Fruit fly (Drosophila melanogaster) whole organism, embryonic: ENCODE data around the gene hiro.

ENCODE experiments used
- Aef1 ChIP-seq: fragments of 200-800 bp; sonication (Bioruptor generic); IDR thresholded peaks from 3 replicates; pipeline ENCODE4 v1.3.6; 2022; ENCODE audit warnings: missing biosample characterization, missing genetic modification characterization
- BtbVII ChIP-seq: fragments of 200-800 bp; sonication (Bioruptor generic); optimal IDR thresholded peaks from 3 replicates; lab custom pipeline; 2017; ENCODE audit warnings: missing biosample characterization, mild to moderate bottlenecking, missing genetic modification characterization
- CG1024 ChIP-seq: fragments of 200-800 bp; sonication (Bioruptor generic); IDR thresholded peaks from 2 replicates; pipeline ENCODE4 v1.3.6; 2022; ENCODE audit warnings: missing biosample characterization, missing genetic modification characterization
- CG10274 ChIP-seq: fragments of 200-800 bp; sonication (Bioruptor generic); optimal IDR thresholded peaks from 3 replicates; lab custom pipeline; 2017; ENCODE audit warnings: missing biosample characterization, mild to moderate bottlenecking, missing genetic modification characterization
- CG10979 ChIP-seq: fragments of 200-800 bp; sonication (Bioruptor generic); optimal IDR thresholded peaks from 2 replicates; lab custom pipeline; 2018; ENCODE audit warnings: missing biosample characterization, mild to moderate bottlenecking, missing genetic modification characterization, moderate library complexity
- CG13287 ChIP-seq: fragments of 200-800 bp; sonication (Bioruptor generic); IDR thresholded peaks from 2 replicates; pipeline ENCODE4 v1.3.6; 2022; ENCODE audit warnings: missing biosample characterization, missing genetic modification characterization; ENCODE audit not compliant: partially characterized antibody
- CG15601 ChIP-seq: fragments of 200-800 bp; sonication (Bioruptor generic); optimal IDR thresholded peaks from 3 replicates; lab custom pipeline; 2019; ENCODE audit warnings: missing biosample characterization, mild to moderate bottlenecking, missing genetic modification characterization, moderate library complexity
- CG15696 ChIP-seq: fragments of 200-800 bp; sonication (Bioruptor generic); optimal IDR thresholded peaks from 2 replicates; lab custom pipeline; 2019; ENCODE audit warnings: missing biosample characterization, mild to moderate bottlenecking, missing genetic modification characterization, moderate library complexity
- CG17912 ChIP-seq: fragments of 200-800 bp; sonication (Bioruptor generic); optimal IDR thresholded peaks from 2 replicates; lab custom pipeline; 2018; ENCODE audit warnings: missing biosample characterization, mild to moderate bottlenecking, missing genetic modification characterization
- CG1832 ChIP-seq: fragments of 200-800 bp; sonication (Bioruptor generic); optimal IDR thresholded peaks from 2 replicates; lab custom pipeline; 2017; ENCODE audit warnings: missing biosample characterization, mild to moderate bottlenecking, missing genetic modification characterization, inconsistent platforms
- CG2199 ChIP-seq: fragments of 200-800 bp; sonication (Bioruptor generic); IDR thresholded peaks from 3 replicates; pipeline ENCODE4 v1.3.6; 2022; ENCODE audit warnings: missing biosample characterization, missing genetic modification characterization
- CG30431 ChIP-seq: fragments of 200-800 bp; sonication (Bioruptor generic); optimal IDR thresholded peaks from 2 replicates; lab custom pipeline; 2017; ENCODE audit warnings: missing biosample characterization, missing genetic modification characterization
- CG32532 ChIP-seq: fragments of 200-800 bp; sonication (Bioruptor generic); IDR thresholded peaks from 2 replicates; pipeline ENCODE4 v1.3.6; 2022; ENCODE audit warnings: missing biosample characterization, missing genetic modification characterization
- CG3995 ChIP-seq: fragments of 200-800 bp; sonication (Bioruptor generic); optimal IDR thresholded peaks from 3 replicates; lab custom pipeline; 2016; ENCODE audit warnings: missing biosample characterization, missing genetic modification characterization
- CG7839 ChIP-seq: fragments of 200-800 bp; sonication (Bioruptor generic); optimal IDR thresholded peaks from 3 replicates; lab custom pipeline; 2018; ENCODE audit warnings: missing biosample characterization, mild to moderate bottlenecking, missing genetic modification characterization, moderate library complexity
- CG8290 ChIP-seq, 3 experiments: fragments of 200-800 bp; sonication (Bioruptor generic); optimal IDR thresholded peaks; 2 replicates each; lab custom pipeline; 2016 to 2019; ENCODE audit warnings: missing biosample characterization in 3 of 3, missing genetic modification characterization in 3 of 3, mild to moderate bottlenecking in 2 of 3, moderate library complexity in 1 of 3
- CG8478 ChIP-seq: fragments of >200 bp; optimal IDR thresholded peaks from 2 replicates; lab custom pipeline; 2018
- CTCF ChIP-seq: fragments of 200-800 bp; sonication (Bioruptor generic); optimal IDR thresholded peaks from 2 replicates; lab custom pipeline; 2017; ENCODE audit warnings: missing biosample characterization, mild to moderate bottlenecking, missing genetic modification characterization, moderate library complexity
- Deaf1 ChIP-seq: fragments of 200-800 bp; optimal IDR thresholded peaks from 3 replicates; lab custom pipeline; 2019; ENCODE audit warnings: missing biosample characterization, mild to moderate bottlenecking, missing genetic modification characterization, moderate library complexity
- Dll ChIP-seq: fragments of 200-800 bp; sonication (Bioruptor generic); IDR thresholded peaks from 4 replicates; pipeline ENCODE4 v1.3.6; 2022; ENCODE audit warnings: missing biosample characterization, missing genetic modification characterization; ENCODE audit not compliant: partially characterized antibody
- Dp ChIP-seq: fragments of 200-800 bp; sonication (Bioruptor generic); optimal IDR thresholded peaks from 2 replicates; lab custom pipeline; 2018; ENCODE audit warnings: missing biosample characterization, mild to moderate bottlenecking, missing genetic modification characterization, moderate library complexity
- Elba2 ChIP-seq: fragments of 200-800 bp; sonication (Bioruptor generic); optimal IDR thresholded peaks from 3 replicates; lab custom pipeline; 2016; ENCODE audit warnings: missing biosample characterization, missing genetic modification characterization
- Ets65A ChIP-seq: fragments of 200-800 bp; sonication (Bioruptor generic); peaks from one replicate; lab custom pipeline; 2016; ENCODE audit warnings: missing biosample characterization, missing genetic modification characterization
- Ets97D ChIP-seq: fragments of 200-800 bp; sonication (Bioruptor generic); optimal IDR thresholded peaks from 3 replicates; lab custom pipeline; 2016; ENCODE audit warnings: missing biosample characterization, missing genetic modification characterization
- HLHmδ ChIP-seq: fragments of 200-800 bp; sonication (Bioruptor generic); optimal IDR thresholded peaks from 2 replicates; lab custom pipeline; 2018; ENCODE audit warnings: missing biosample characterization, mild to moderate bottlenecking, missing genetic modification characterization, moderate library complexity
- Hr78 ChIP-seq, 2 experiments: fragments of 200-800 bp in 1 of 2; fragments of >200 bp in 1 of 2; sonication (Bioruptor generic) in 1 of 2; optimal IDR thresholded peaks; 2 replicates each; lab custom pipeline; 2017 to 2019; ENCODE audit warnings: missing biosample characterization in 2 of 2, missing genetic modification characterization in 2 of 2, mild to moderate bottlenecking in 1 of 2, moderate library complexity in 1 of 2
- Jarid2 ChIP-seq: fragments of 200-800 bp; sonication (Bioruptor generic); optimal IDR thresholded peaks from 3 replicates; lab custom pipeline; 2017; ENCODE audit warnings: mild to moderate bottlenecking, missing biosample characterization, missing genetic modification reagents, missing genetic modification characterization
- Med ChIP-seq: fragments of 200-800 bp; sonication (Bioruptor generic); peaks from one replicate; lab custom pipeline; 2016; ENCODE audit warnings: missing biosample characterization, missing genetic modification characterization, mild to moderate bottlenecking, inconsistent platforms, moderate library complexity
- NC2β ChIP-seq: fragments of 200-800 bp; sonication (Bioruptor generic); optimal IDR thresholded peaks from 2 replicates; lab custom pipeline; 2016; ENCODE audit warnings: missing biosample characterization, missing genetic modification characterization
- Neu2 ChIP-seq: fragments of 200-800 bp; sonication (Bioruptor generic); optimal IDR thresholded peaks from 3 replicates; lab custom pipeline; 2016; ENCODE audit warnings: missing biosample characterization, missing genetic modification characterization, borderline replicate concordance
- Nf-YB ChIP-seq: fragments of 200-800 bp; sonication (Bioruptor generic); optimal IDR thresholded peaks from 3 replicates; lab custom pipeline; 2019; ENCODE audit warnings: missing biosample characterization, mild to moderate bottlenecking, missing genetic modification characterization, moderate library complexity
- Pdp1 ChIP-seq, 2 experiments: fragments of 200-800 bp; sonication (Bioruptor generic); optimal IDR thresholded peaks; 3 replicates each; lab custom pipeline; 2016; ENCODE audit warnings: missing biosample characterization in 2 of 2, missing genetic modification characterization in 2 of 2, mild to moderate bottlenecking in 1 of 2, moderate library complexity in 1 of 2
- Ptx1 ChIP-seq: fragments of 200-800 bp; sonication (Bioruptor generic); IDR thresholded peaks from 2 replicates; pipeline ENCODE4 v1.3.6; 2022; ENCODE audit warnings: missing biosample characterization, missing genetic modification characterization
- abd-A ChIP-seq: fragments of 200-800 bp; sonication (Bioruptor generic); optimal IDR thresholded peaks from 3 replicates; lab custom pipeline; 2019; ENCODE audit warnings: missing biosample characterization, mild to moderate bottlenecking, missing genetic modification characterization, moderate library complexity
- eve ChIP-seq, 2 experiments: fragments of >200 bp; optimal IDR thresholded peaks; 2 replicates each; lab custom pipeline; 2017; ENCODE audit warnings: missing biosample characterization in 2 of 2, missing genetic modification characterization in 2 of 2
- ewg ChIP-seq: fragments of 200-800 bp; sonication (Bioruptor generic); optimal IDR thresholded peaks from 3 replicates; lab custom pipeline; 2017; ENCODE audit warnings: mild to moderate bottlenecking, missing biosample characterization, missing genetic modification reagents, missing genetic modification characterization
- gro ChIP-seq: fragments of 200-800 bp; sonication (Bioruptor generic); optimal IDR thresholded peaks from 2 replicates; lab custom pipeline; 2016; ENCODE audit warnings: missing biosample characterization, missing genetic modification characterization
- her ChIP-seq: fragments of 200-800 bp; sonication (Bioruptor generic); optimal IDR thresholded peaks from 2 replicates; lab custom pipeline; 2016; ENCODE audit warnings: missing biosample characterization, missing genetic modification characterization
- nom ChIP-seq: fragments of 200-800 bp; sonication (Bioruptor generic); optimal IDR thresholded peaks from 2 replicates; lab custom pipeline; 2017; ENCODE audit warnings: missing biosample characterization, missing genetic modification characterization, mild to moderate bottlenecking, moderate library complexity, missing genetic modification reagents
- odd ChIP-seq: fragments of 200-800 bp; sonication (Bioruptor generic); optimal IDR thresholded peaks from 2 replicates; lab custom pipeline; 2017; ENCODE audit warnings: missing biosample characterization, mild to moderate bottlenecking, missing genetic modification characterization
- pfk ChIP-seq: fragments of 200-800 bp; sonication (Bioruptor generic); optimal IDR thresholded peaks from 2 replicates; lab custom pipeline; 2018; ENCODE audit warnings: missing biosample characterization, mild to moderate bottlenecking, missing genetic modification characterization, moderate library complexity
- prd ChIP-seq, 3 experiments: fragments of >200 bp in 2 of 3; fragments of 200-800 bp in 1 of 3; sonication (Bioruptor generic) in 1 of 3; optimal IDR thresholded peaks in 2 of 3; IDR thresholded peaks in 1 of 3; 2 replicates in 2 of 3; 3 replicates in 1 of 3; pipeline versions ENCODE4 v1.3.6 to Lab custom; 2017 to 2022; ENCODE audit warnings: missing biosample characterization in 1 of 3, missing genetic modification characterization in 1 of 3
- pzg ChIP-seq: fragments of 200-800 bp; sonication (Bioruptor generic); optimal IDR thresholded peaks from 3 replicates; lab custom pipeline; 2018; ENCODE audit warnings: missing biosample characterization, mild to moderate bottlenecking, missing genetic modification characterization, moderate library complexity
- sqz ChIP-seq: fragments of 200-800 bp; sonication (Bioruptor generic); optimal IDR thresholded peaks from 3 replicates; lab custom pipeline; 2018; ENCODE audit warnings: missing biosample characterization, mild to moderate bottlenecking, missing genetic modification characterization
- stwl ChIP-seq: fragments of 200-800 bp; sonication (Bioruptor generic); optimal IDR thresholded peaks from 3 replicates; lab custom pipeline; 2018; ENCODE audit warnings: missing biosample characterization, mild to moderate bottlenecking, missing genetic modification characterization, moderate library complexity
- trem ChIP-seq: fragments of 200-800 bp; optimal IDR thresholded peaks from 3 replicates; lab custom pipeline; 2019; ENCODE audit warnings: missing biosample characterization, mild to moderate bottlenecking, missing genetic modification characterization, moderate library complexity
- tup ChIP-seq: fragments of 200-800 bp; sonication (Bioruptor generic); optimal IDR thresholded peaks from 2 replicates; lab custom pipeline; 2016; ENCODE audit warnings: missing biosample characterization, mild to moderate bottlenecking, missing genetic modification characterization, moderate library complexity
- twi ChIP-seq: fragments of 200-800 bp; optimal IDR thresholded peaks from 2 replicates; lab custom pipeline; 2019; ENCODE audit warnings: missing biosample characterization, mild to moderate bottlenecking, missing genetic modification characterization, moderate library complexity
- yki ChIP-seq: fragments of >200 bp; optimal IDR thresholded peaks from 3 replicates; lab custom pipeline; 2018
- zfh2 ChIP-seq: fragments of 200-800 bp; sonication (Bioruptor generic); optimal IDR thresholded peaks from 2 replicates; lab custom pipeline; 2016; ENCODE audit warnings: missing biosample characterization, missing genetic modification characterization

hiro gene

dm6 chr3L:685441-685804, 2.3 kb downstream of the hiro start, which contains the start of gene ebd1:
Gene ebd1 (minus strand): TSS chr3L:685549.
- 0 out of 4 replicates have a peak, but pooled peaks have one; percentile 44 for TF ChIP-seq Dll (GFP tag; lab: Robert Waterston, UW)
- TF ChIP-seq odd (GFP tag; lab: Kevin White, UChicago), result peak; percentile 47
- peak; percentile 97 for TF ChIP-seq ewg
- peak; percentile 3 for TF ChIP-seq Dp (GFP tag; lab: Kevin White, UChicago)
- no peak for TF ChIP-seq abd-A
- no peak for TF ChIP-seq CG10274 (GFP tag; lab: Kevin White, UChicago)
- TF ChIP-seq Deaf1 (tag; lab: Kevin White, UChicago), result peak; percentile 58
- TF ChIP-seq gro, result peak; percentile 25
- peak; percentile 8 for TF ChIP-seq yki (lab: Kevin White, UChicago)
- no peak for TF ChIP-seq CG7839
- TF ChIP-seq trem, result peak; percentile 39
- peak; percentile 78 for TF ChIP-seq Ets65A
- 0 out of 3 replicates have a peak, but pooled peaks have one; percentile 49 for TF ChIP-seq CG2199
- peak; percentile 32 for TF ChIP-seq pfk (GFP tag; lab: Kevin White, UChicago)
- peak in 1 of 2 experiments; percentile 79 for TF ChIP-seq Hr78 (GFP tag; optimal IDR thresholded peaks at IDR 0.05; lab: Kevin White, UChicago)
- peak; percentile 59 for TF ChIP-seq BtbVII (GFP tag; lab: Kevin White, UChicago)
- peak; percentile 74 for TF ChIP-seq Ets97D (GFP tag; lab: Kevin White, UChicago)
- peak; percentile 71 for TF ChIP-seq stwl (tag; lab: Kevin White, UChicago)
- TF ChIP-seq nom (GFP tag; lab: Kevin White, UChicago), result peak; percentile 51
- TF ChIP-seq Aef1 (GFP tag; lab: Robert Waterston, UW), result 0 out of 3 replicates have a peak, but pooled peaks have one; percentile 4
- TF ChIP-seq twi (tag; lab: Kevin White, UChicago), result peak; percentile 56
- peak; percentile 47 for TF ChIP-seq CG8290 (GFP tag; optimal IDR thresholded peaks at IDR 0.05; lab: Kevin White, UChicago)
- peak; percentile 24 to 61 for TF ChIP-seq CG8290 (tag; optimal IDR thresholded peaks at IDR 0.05; lab: Kevin White, UChicago)
- no peak for TF ChIP-seq CG30431 (GFP tag; lab: Kevin White, UChicago)
- TF ChIP-seq CG8478 (lab: Kevin White, UChicago), result peak; percentile 53
- no peak for TF ChIP-seq CG3995 (GFP tag; lab: Kevin White, UChicago)
- peak; percentile 8 for TF ChIP-seq Nf-YB (GFP tag; lab: Kevin White, UChicago)
- no peak for TF ChIP-seq Ptx1
- TF ChIP-seq HLHmδ (GFP tag; lab: Kevin White, UChicago), result peak; percentile 89
- 0 out of 2 replicates have a peak, but pooled peaks have one; percentile 34 for TF ChIP-seq CG13287
- TF ChIP-seq CG10979, result no peak
- TF ChIP-seq Jarid2, result peak; percentile 10
- peak; percentile 80 for TF ChIP-seq CG1832
- peak in 1 of 2 experiments; percentile 60 for TF ChIP-seq Pdp1 (GFP tag; optimal IDR thresholded peaks at IDR 0.05; lab: Kevin White, UChicago)
- TF ChIP-seq pzg (GFP tag; lab: Kevin White, UChicago), result peak; percentile 24
- no peak for TF ChIP-seq her (GFP tag; lab: Kevin White, UChicago)
- TF ChIP-seq Neu2 (GFP tag; lab: Kevin White, UChicago), result no peak
- peak; percentile 6; the same call in 1 of the 2 replicates for TF ChIP-seq CG32532 (GFP tag; lab: Robert Waterston, UW)
- no peak for TF ChIP-seq tup (GFP tag; lab: Kevin White, UChicago)
- no peak for TF ChIP-seq CG15601 (tag; lab: Kevin White, UChicago)
- no peak for TF ChIP-seq CG15696 (tag; lab: Kevin White, UChicago)
- peak; percentile 7 for TF ChIP-seq CG17912 (GFP tag; lab: Kevin White, UChicago)
- TF ChIP-seq Elba2 (GFP tag; lab: Kevin White, UChicago), result peak; percentile 53
- TF ChIP-seq Med, result peak; percentile 76
- TF ChIP-seq CG1024 (GFP tag; lab: Robert Waterston, UW), result no peak
- TF ChIP-seq eve (GFP tag; optimal IDR thresholded peaks at IDR 0.05; lab: Kevin White, UChicago), result no peak
- TF ChIP-seq prd (optimal IDR thresholded peaks at IDR 0.05; lab: Kevin White, UChicago), result no peak
- no peak for TF ChIP-seq prd (GFP tag; IDR thresholded peaks at IDR 0.05; lab: Robert Waterston, UW)
- TF ChIP-seq NC2β (GFP tag; lab: Kevin White, UChicago), result no peak
- no peak for TF ChIP-seq sqz
- peak; percentile 33 for TF ChIP-seq CTCF (GFP tag; lab: Kevin White, UChicago)
- no peak for TF ChIP-seq zfh2
